Fruit fly (Drosophila melanogaster) S2 (cell line): ENCODE data around the gene ChLD3.

Experiments
- CG8478 ChIP-seq: fragments of >200 bp; optimal IDR thresholded peaks from 2 replicates; lab custom pipeline; 2018
- CTCF ChIP-seq, 2 experiments: fragments of >200 bp; optimal IDR thresholded peaks; 2 replicates each; lab custom pipeline; 2018

Gene ChLD3

DNA sequence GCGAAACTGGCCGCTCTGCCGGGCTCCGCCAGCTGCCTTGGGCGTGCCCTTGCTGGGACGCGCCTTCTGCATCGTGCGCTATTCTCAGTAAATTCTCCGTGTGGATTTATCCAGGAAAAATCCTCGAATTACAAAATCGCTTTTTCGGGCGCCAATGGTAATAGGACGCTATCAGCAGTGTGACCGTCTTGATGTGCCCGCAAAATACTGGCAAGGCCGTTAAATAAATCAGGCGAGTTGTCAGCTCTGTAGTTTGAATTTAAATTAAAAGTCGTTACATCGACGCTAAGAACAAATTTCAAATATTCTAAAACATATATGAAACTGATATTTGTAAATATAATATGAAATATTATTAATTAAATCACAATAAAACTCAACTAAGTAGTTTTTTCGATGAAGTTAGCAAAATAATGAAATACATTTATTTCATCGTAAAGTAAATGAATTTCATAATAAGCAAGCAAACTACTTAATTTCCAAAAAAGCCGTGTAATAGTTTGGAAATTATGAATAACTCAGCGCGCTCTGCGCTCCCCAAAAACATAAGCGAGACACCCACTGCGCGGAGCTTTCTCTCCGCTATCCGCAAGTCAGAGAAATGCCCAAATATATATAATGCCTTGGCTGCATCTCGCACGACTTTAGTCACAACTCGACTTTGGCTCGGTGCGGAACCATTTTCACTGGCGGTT, at the start of gene ChLD3, which contains the start of gene glu:
TSS of gene ChLD3 (plus strand) at position 645 of the 695 bp plus-strand sequence.
TSS of gene glu (minus strand) at position 183 of the 695 bp plus-strand sequence.
- TF ChIP-seq CTCF (optimal IDR thresholded peaks at IDR 0.05; lab: Kevin White, UChicago) = peak in 1 of 2 experiments; percentile 40
- TF ChIP-seq CG8478 (lab: Kevin White, UChicago) = no peak

DNA sequence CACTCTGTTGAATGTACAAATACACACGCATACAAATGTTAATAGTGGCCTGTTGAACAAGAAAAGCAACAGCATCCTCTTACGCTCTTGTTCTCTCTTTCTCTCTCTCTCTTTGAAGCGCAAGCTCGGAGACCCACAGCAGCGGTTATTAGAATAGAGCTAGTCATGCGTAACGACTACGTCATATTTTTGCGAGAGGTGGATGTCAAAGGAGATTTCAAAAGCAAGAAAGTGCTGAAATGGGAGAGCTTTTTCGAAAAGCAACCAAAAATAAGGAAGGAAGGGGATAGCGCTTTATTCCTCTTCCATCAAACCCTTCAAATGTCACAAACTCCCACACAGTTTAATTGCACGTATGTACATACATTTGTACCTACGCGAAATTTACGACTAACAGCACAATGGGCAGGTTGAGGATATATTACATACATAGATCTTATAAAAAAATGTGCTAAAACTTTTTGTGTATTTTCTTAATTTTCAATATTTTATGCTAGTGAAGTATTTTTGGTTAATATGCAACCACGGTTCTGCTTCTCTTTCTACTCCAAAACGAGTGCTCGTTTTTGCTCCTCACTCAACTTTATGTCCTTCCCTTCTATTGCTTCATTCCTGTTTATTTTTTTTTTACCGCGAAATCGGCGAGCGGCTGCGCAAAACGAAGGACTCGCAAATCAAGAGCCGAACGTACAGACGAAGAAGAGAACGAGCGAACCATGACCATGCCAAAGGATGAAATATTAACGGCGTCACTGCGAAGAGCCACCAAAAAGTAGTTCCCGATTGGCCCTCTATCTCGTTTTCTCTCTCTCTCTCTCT, 48.6 kb upstream of the ChLD3 start:
- TF ChIP-seq CTCF (optimal IDR thresholded peaks at IDR 0.05; lab: Kevin White, UChicago) (no peak), CG8478 (lab: Kevin White, UChicago) (no peak)

DNA sequence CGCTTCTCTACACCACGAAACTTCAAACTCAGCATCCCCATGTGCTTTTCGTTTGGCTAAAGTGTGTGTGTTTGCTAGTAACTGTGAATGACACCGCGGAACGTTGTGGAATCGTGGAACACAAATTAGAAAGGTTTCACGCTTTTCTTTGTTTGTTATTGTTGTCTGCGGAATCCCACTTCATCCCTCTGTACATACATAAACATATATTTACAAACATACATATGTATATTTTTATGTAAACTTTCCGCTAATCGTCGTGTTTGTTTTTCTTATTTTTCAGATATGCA, 48.1 kb upstream of the ChLD3 start:
- no peak for TF ChIP-seq CTCF (optimal IDR thresholded peaks at IDR 0.05; lab: Kevin White, UChicago)
- TF ChIP-seq CG8478 (lab: Kevin White, UChicago) = no peak

DNA sequence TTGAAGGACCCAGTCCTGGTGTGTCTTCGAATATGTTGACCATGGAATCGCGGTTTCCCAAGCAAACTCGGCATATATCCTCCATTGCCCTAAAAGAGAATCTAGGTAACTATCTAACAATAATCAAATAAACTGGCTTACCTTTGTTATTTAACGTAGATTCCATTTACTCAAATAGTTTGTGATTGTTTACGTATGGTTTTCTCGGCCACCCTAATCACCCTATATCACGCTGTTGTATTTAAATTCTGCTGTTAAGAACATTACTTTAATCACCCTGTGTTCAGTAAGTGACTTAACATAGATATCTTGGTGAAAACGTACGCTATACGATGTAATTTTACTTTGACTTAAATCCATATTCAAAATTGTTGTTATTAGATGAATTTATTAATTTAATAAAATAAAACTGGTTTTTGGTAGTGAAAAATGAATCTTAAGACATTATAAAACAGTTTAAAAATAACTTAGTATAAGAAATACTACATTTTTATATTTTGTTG, 35.6 kb upstream of the ChLD3 start:
- TF ChIP-seq CG8478 (lab: Kevin White, UChicago) = no peak
- no peak for TF ChIP-seq CTCF (optimal IDR thresholded peaks at IDR 0.05; lab: Kevin White, UChicago)

DNA sequence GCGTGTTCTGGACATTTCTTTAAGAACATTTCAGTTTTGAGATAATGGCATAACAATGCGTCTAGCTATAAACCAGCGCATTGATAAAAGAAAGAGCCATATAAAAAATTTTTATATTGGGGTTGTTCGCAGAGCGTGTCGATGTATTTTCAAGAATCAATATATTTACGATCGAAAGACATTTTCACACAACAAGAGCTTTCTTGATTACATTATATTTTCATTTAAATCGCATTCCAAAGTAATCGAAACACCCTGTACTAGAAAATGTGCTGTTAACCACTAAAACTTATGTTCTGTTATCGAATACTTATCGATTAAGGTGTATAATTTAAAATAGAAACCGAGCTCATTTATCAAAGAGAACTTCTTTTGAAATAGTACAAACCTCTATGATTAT, 34.9 kb upstream of the ChLD3 start:
- TF ChIP-seq CTCF (optimal IDR thresholded peaks at IDR 0.05; lab: Kevin White, UChicago) (no peak), CG8478 (lab: Kevin White, UChicago) (no peak)

DNA sequence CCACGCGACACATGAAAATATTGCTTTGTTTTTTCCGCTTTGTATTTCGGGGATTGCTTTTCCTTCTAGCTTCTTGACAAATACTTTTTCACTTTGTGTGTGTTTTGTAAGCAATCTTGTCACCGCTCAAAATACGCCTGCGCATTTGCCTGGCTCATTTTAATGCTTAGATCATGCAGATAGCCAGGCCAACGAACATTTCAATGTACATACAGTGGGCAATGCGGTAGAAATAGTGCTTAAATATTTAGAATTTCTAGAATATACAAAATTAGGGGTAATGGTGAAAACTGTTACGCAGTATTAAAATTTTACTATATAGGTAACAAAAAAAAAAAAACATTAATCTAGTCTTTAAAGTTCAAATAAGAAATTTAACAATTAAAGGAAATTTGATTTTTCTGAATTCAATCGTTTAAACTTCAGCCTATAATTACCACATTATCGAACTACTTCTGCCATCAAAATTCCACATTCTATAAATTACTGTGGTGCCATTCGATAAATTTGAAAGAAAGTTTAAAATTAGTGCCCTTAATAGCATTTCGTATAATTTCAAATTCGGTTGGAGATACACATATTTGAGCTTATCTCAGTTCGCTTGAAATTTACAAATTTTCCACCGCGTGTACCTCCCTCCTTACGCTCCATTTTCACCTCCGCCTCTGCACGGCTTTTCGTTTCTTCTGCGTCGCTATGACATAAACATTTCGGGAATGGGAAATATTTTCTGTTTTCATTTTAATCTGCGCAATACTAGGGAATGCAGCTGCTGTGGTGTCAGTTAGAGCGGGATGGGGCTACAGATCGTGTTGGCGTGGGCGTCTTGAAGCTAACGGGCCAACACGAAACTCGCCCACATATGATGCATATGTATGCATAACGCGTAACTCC, 31.5 kb upstream of the ChLD3 start:
- TF ChIP-seq CTCF (optimal IDR thresholded peaks at IDR 0.05; lab: Kevin White, UChicago) (no peak), CG8478 (lab: Kevin White, UChicago) (no peak)

DNA sequence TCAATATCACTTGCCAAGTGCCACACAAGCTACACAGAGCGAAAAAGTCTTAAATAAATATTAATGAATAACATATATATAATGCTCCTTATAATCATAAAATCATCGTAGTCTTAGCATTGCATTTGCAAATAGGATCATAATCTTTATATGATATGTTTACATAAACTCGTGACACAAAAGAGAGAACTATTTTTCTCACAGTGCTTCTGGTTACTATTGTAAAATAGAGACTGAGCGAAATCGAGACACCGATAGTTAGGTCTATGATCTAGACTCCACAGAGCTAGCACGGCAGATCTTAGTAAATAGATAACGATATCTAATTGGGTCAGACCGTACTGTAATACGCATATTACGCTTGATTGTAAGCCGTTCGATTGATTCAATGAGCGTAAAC, 29.0 kb upstream of the ChLD3 start:
- no peak for TF ChIP-seq CG8478 (lab: Kevin White, UChicago)
- no peak for TF ChIP-seq CTCF (optimal IDR thresholded peaks at IDR 0.05; lab: Kevin White, UChicago)

DNA sequence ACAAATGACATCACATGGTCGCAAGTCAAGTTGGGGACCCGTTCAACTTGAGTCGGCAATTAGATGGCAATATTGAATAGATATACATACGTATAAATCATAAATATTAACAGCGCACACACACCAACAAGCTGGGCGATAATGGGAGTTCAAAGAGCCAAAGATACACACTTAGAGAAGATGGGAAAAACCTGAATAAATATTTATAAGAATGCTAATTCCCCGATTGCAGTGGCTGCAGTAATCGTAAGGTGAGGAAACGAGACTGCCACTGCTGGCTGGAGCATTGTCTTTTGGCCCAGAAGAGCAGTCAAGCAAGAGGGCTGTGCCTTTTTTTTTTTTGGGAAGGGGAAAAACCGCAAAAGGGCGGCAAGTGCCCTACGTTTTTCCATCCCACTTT, 28.4 kb upstream of the ChLD3 start:
- no peak for TF ChIP-seq CTCF (optimal IDR thresholded peaks at IDR 0.05; lab: Kevin White, UChicago)
- TF ChIP-seq CG8478 (lab: Kevin White, UChicago) = no peak

DNA sequence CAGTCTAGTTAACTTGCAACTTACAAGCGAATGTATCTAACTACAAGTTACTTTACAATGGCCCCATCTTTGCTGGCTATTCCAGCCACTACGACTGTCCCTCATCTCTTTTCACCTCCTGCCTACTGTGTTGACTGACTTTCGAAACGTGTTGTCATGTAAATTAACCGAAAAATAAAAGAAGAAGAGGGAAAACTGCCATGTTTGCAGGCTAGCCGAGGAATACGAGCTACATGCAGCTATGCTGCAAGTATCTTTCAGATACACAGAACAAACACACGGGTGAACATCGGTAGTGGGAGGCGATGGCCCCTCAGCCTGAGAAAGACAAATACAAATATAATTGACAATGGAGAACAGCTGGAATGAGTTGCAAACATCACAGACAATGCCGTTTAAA, 28.0 kb upstream of the ChLD3 start:
- TF ChIP-seq CTCF (optimal IDR thresholded peaks at IDR 0.05; lab: Kevin White, UChicago) (no peak), CG8478 (lab: Kevin White, UChicago) (no peak)

DNA sequence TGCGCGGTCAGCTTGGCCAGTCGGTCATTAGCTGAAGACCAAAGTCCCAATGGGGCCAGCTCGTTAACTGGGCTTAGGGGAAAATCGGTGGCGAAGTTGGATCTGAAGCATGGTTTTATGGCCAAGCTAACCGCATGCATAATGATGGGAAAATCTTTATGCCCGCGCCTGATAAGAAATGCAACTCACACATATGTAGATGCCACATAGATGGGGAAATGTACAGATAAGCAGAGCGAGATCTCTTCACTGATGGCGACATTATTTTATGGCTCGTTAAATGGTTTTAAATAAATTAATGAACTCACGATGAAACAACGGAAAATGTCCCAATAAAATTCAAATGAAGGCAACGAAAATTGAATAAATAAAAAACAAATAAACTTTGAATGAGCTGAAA, 26.8 kb upstream of the ChLD3 start:
- TF ChIP-seq CTCF (optimal IDR thresholded peaks at IDR 0.05; lab: Kevin White, UChicago) = no peak

DNA sequence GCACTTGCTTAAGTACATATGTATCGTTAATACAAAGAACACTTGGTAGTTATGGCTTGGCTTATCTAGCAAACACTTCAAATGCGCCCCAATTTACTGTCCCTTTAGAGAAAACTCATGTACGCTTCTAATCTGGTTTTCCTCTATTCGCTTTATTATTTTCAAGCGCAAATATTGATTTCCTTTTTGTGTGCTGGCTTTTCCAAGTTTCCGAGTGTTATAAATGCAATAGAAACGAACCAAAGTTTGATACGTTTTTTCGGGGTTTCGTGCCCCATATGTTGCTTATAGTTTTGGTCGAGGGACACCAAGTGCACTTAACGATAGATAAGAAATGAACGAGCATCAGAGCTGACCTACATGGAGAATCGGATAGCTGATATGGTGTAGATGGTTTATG, 24.7 kb upstream of the ChLD3 start:
- no peak for TF ChIP-seq CG8478 (lab: Kevin White, UChicago)
- no peak for TF ChIP-seq CTCF (optimal IDR thresholded peaks at IDR 0.05; lab: Kevin White, UChicago)

DNA sequence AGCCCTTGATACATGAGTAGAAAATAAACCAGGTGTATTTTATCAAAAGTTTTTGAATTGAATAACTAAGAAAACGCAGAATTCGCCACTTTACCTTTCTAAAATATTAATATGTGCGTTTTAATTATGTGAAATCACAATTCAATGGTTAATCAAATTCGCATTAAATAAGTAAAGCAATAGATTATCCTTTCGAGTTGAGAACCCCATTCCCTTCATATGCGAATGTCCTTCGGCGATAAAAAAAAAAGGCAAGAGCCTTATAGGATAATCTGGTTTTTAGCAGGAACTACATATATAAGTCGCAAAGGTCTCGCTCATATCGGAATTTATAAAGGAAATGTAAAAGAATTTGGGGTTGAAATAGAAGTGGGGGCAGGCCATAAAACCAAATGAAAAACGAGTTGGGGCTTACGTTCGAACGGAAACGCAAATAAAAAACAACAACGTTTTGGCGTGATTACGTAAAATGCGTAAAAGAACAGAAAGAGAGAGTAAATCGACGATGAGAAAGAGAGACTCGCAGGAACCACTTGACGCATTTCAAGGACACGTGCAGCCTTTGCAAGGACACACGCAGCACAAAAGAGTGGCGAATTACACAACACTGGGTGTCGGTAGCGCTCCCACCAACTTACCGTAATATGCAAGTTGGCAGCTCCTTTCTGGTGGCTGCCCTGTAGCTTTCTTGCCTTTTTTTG, 23.4 kb upstream of the ChLD3 start:
- TF ChIP-seq CTCF (optimal IDR thresholded peaks at IDR 0.05; lab: Kevin White, UChicago) (no peak), CG8478 (lab: Kevin White, UChicago) (no peak)

DNA sequence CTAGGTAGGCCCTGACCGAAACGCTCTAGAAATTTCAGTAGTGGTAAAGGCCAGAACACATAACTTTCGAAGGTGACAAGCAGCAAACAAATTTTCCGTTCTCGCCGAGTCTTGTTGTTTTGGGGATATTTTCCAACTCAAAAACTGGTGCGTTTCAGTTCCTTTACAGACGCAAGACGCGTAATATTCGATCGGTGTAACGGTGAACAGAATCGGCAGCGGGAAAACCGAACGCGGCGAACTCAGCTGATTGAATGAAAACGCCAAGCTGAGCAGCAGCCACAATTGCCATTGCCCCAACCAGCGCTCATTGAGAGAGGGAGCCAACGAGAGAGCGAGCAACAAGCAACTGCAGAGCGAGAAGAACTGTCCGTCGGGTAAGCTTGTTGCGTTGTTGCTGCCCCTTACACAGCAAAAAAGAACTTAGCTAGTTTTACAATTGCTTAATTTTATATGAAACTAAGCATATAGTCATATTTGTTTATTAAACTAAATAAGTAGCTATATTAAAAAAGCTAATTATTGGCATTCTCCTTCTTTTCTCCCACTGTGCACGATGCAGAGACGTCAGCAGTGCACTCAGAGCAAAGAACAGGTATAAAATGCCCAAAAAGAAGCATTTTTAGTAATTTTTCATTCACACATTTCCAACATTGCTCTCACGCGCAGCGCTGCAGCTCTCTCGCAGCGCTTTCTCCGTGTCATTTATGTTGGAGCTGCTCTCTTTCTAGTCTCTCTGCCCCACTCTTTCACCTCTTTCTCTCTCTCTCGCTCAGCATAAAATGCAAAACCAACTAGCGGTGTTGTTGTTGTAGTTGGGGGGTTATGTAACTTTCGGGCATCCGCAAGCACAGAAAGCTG, 22.6 kb upstream of the ChLD3 start, which contains the start of the genes Cyt-c-d and CG31808:
TSS of gene Cyt-c-d (plus strand) at position 51 of the 861 bp plus-strand sequence.
TSS of gene CG31808 (minus strand) at position 355 of the 861 bp plus-strand sequence.
- no peak for TF ChIP-seq CG8478 (lab: Kevin White, UChicago)
- TF ChIP-seq CTCF (optimal IDR thresholded peaks at IDR 0.05; lab: Kevin White, UChicago) = no peak
